Worm (Caenorhabditis elegans): ENCODE measurements around the gene M03C11.9.

M03C11.9 gene

ce11 chrIII:10357598-10358186 is 33.8 kb downstream of the M03C11.9 start, which contains the start of gene umps-1:
umps-1 (minus strand) TSS chrIII:10357648.
- TF ChIP-seq nhr-25 (tag; optimal IDR thresholded peaks at IDR 0.05) (peak; percentile 60), lsy-12 (tag; optimal IDR thresholded peaks at IDR 0.05) (peak; percentile 20), nfya-1 (tag; optimal IDR thresholded peaks at IDR 0.05; ENCODE audit: insufficient read depth) (peak; percentile 93), elt-2 (tag; optimal IDR thresholded peaks at IDR 0.05) (peak; percentile 41), lin-39 (tag; optimal IDR thresholded peaks at IDR 0.05) (peak; percentile 26), skn-1 (tag; optimal IDR thresholded peaks at IDR 0.05) (peak; percentile 48), fkh-2 (tag; optimal IDR thresholded peaks at IDR 0.05) (no peak), pqm-1 (tag; optimal IDR thresholded peaks at IDR 0.05) (peak; percentile 49), hmg-11 (tag; optimal IDR thresholded peaks at IDR 0.05) (peak; percentile 62), eor-1 (tag; optimal IDR thresholded peaks at IDR 0.05) (no peak), egl-5 (tag; optimal IDR thresholded peaks at IDR 0.05) (no peak), lin-15B (tag; optimal IDR thresholded peaks at IDR 0.05) (peak; percentile 73), pha-4 (tag; optimal IDR thresholded peaks at IDR 0.05) (peak; percentile 92), nhr-23 (tag; optimal IDR thresholded peaks at IDR 0.05) (peak; percentile 90), nhr-43 (tag; optimal IDR thresholded peaks at IDR 0.05; ENCODE audit: poor library complexity, severe bottlenecking) (peak; percentile 45)

- TF ChIP-seq pha-4 (tag; optimal IDR thresholded peaks at IDR 0.05), result peak; percentile 57
- TF ChIP-seq elt-2 (tag; optimal IDR thresholded peaks at IDR 0.05), result peak; percentile 94
- no peak for TF ChIP-seq ama-1 (optimal IDR thresholded peaks at IDR 0.05)
- TF ChIP-seq ceh-82 (tag; optimal IDR thresholded peaks at IDR 0.05), result no peak
- peak; percentile 50 for TF ChIP-seq jun-1 (tag; optimal IDR thresholded peaks at IDR 0.05)
- peak; percentile 87 for TF ChIP-seq pqm-1 (tag; optimal IDR thresholded peaks at IDR 0.05)
- TF ChIP-seq ceh-28 (tag; optimal IDR thresholded peaks at IDR 0.05), result peak; percentile 31
- no peak for TF ChIP-seq egl-5 (tag; optimal IDR thresholded peaks at IDR 0.05)
- TF ChIP-seq sea-2 (GFP tag; optimal IDR thresholded peaks at IDR 0.05), result no peak
- TF ChIP-seq ztf-11 (tag; optimal IDR thresholded peaks at IDR 0.05), result no peak
Measured at ce11 chrIII:10355382-10355781, 36.1 kb downstream of the M03C11.9 start, which contains the start of gene spp-1. spp-1 (minus strand) TSS chrIII:10355668.

- TF ChIP-seq unc-39 (tag; optimal IDR thresholded peaks at IDR 0.05) (no peak), elt-2 (tag; optimal IDR thresholded peaks at IDR 0.05) (peak; percentile 54)
Measured at ce11 chrIII:10354591-10354990, 36.9 kb downstream of the M03C11.9 start.

ce11 chrIII:10353423-10353822 is 38.1 kb downstream of the M03C11.9 start:
- TF ChIP-seq pqm-1 (tag; optimal IDR thresholded peaks at IDR 0.05), result no peak
- no peak for TF ChIP-seq elt-1 (tag; optimal IDR thresholded peaks at IDR 0.05)
- TF ChIP-seq nfya-1 (tag; optimal IDR thresholded peaks at IDR 0.05; ENCODE audit: insufficient read depth), result no peak

DNA sequence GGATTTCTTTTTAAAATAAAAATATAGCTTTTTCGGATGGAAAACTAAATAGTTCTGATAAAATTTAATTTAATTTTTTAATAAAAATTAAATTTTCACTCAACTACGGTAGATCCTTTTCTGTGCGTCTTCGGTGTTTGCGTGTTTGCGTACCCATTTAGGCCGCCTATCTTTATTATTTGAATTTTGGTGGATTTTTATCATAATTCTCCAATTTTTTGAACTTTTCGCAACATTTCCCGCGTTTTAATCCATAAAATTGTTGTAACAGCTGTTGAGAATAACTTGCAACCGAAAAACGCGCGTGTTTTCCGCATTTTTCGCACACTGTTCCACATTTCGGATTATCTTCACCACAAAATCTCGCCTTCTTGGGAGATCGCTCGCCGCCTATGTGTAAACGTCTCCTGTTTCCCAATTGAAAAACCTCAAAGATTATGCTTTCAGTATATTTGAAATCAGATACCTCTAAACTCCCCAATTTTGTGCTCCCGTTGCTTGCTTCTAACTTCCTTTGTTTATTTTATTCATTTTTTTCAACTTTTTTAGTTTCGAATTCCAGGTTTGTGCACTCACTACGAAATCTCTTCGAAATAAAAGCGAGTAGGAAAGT is 39.8 kb downstream of the M03C11.9 start, which contains the start of gene T07C4.3:
T07C4.3 (plus strand) TSS at position 563 of the 613 bp plus-strand sequence.
- TF ChIP-seq nhr-28 (tag; optimal IDR thresholded peaks at IDR 0.05) (no peak), nhr-25 (tag; optimal IDR thresholded peaks at IDR 0.05) (no peak), unc-62 (GFP tag; optimal IDR thresholded peaks at IDR 0.05) (no peak), lin-39 (tag; optimal IDR thresholded peaks at IDR 0.05) (no peak), ceh-82 (tag; optimal IDR thresholded peaks at IDR 0.05) (no peak), tbx-2 (tag; optimal IDR thresholded peaks at IDR 0.05) (no peak), mdl-1 (tag; optimal IDR thresholded peaks at IDR 0.05) (no peak), egl-5 (tag; optimal IDR thresholded peaks at IDR 0.05) (no peak), nhr-76 (tag; optimal IDR thresholded peaks at IDR 0.05) (no peak), mml-1 (tag; optimal IDR thresholded peaks at IDR 0.05) (no peak), ceh-28 (tag; optimal IDR thresholded peaks at IDR 0.05) (no peak), nhr-237 (tag; optimal IDR thresholded peaks at IDR 0.05) (no peak), jun-1 (tag; optimal IDR thresholded peaks at IDR 0.05) (no peak), unc-39 (tag; optimal IDR thresholded peaks at IDR 0.05) (no peak)

DNA sequence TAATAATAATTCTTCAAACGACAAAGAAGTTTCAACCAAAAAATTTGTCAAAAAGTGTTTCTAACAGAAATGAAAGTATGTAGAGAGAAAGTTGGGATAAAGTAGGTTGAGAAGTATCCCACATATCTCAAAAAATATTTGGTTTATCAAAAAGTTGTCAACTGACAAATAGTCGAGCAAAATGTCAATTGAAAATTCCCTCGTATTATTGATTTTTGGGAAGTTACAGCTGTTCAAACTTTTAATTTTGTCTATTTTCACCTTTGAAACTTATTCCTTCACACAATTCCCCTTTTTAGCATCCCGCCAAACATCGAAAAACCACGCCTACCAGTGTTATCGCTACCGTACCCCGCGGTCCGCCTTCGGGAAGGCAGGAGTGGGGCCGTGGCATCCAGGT is 44.5 kb downstream of the M03C11.9 start, which contains the start of gene tbx-8:
tbx-8 (plus strand) TSS at position 301 of the 400 bp plus-strand sequence.
- TF ChIP-seq nhr-12 (tag; optimal IDR thresholded peaks at IDR 0.05) (no peak), mdl-1 (tag; optimal IDR thresholded peaks at IDR 0.05) (no peak), elt-3 (tag; optimal IDR thresholded peaks at IDR 0.05) (no peak), lin-39 (tag; optimal IDR thresholded peaks at IDR 0.05) (no peak), ztf-4 (tag; optimal IDR thresholded peaks at IDR 0.05) (no peak), nhr-25 (tag; optimal IDR thresholded peaks at IDR 0.05) (no peak), snpc-4 (tag; optimal IDR thresholded peaks at IDR 0.05) (no peak), skn-1 (tag; optimal IDR thresholded peaks at IDR 0.05) (no peak), R02D3.7 (tag; optimal IDR thresholded peaks at IDR 0.05) (no peak), lsy-12 (tag; optimal IDR thresholded peaks at IDR 0.05) (no peak), pha-4 (tag; optimal IDR thresholded peaks at IDR 0.05) (no peak), ZK546.5 (tag; optimal IDR thresholded peaks at IDR 0.05) (no peak), sea-2 (GFP tag; optimal IDR thresholded peaks at IDR 0.05) (no peak), ztf-11 (tag; optimal IDR thresholded peaks at IDR 0.05) (no peak), lin-15B (tag; optimal IDR thresholded peaks at IDR 0.05) (no peak), tbx-2 (tag; optimal IDR thresholded peaks at IDR 0.05) (no peak), nhr-23 (tag; optimal IDR thresholded peaks at IDR 0.05) (no peak)

Data from whole organism, L3 larva.